Worm (Caenorhabditis elegans): Measurements from ENCODE around the gene ell-1.

DNA sequence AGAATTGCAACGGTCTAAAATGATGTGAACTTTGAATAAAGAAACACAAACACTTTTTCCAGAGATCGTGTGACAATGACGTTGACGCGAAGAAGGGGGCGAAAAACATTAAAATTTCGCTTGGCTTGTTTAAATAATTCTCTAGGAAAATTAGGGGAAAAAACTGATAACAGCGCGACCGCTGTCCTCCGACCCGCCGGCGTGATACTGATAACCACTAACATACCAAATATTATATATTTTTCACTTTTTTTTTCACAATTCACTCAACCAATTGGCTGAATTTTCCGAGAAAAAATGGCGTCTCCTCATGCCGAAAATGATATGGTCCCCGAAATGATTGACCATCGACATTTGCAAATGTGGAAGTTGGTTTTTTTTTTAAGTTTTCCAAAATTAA lies 55.6 kb downstream of the ell-1 start:
- TF ChIP-seq flt-1 (GFP tag; IDR thresholded peaks at IDR 0.05) (no peak), hmg-4 (GFP tag; optimal IDR thresholded peaks at IDR 0.05) (no peak), aly-1 (tag; optimal IDR thresholded peaks at IDR 0.05) (no peak), tbx-11 (GFP tag; IDR thresholded peaks at IDR 0.05) (no peak), ama-1 (optimal IDR thresholded peaks at IDR 0.05) (no peak), ceh-36 (tag; optimal IDR thresholded peaks at IDR 0.05) (no peak), hmbx-1 (tag; optimal IDR thresholded peaks at IDR 0.05) (no peak)

Data from whole organism, early embryonic.